Worm (Caenorhabditis elegans): ENCODE data around the gene irld-45.

Gene irld-45

ce11 chrV:1648000-1648399, at the start of gene irld-45:
irld-45 (plus strand) TSS chrV:1648300.
- TF ChIP-seq ceh-48 (tag; optimal IDR thresholded peaks at IDR 0.05) (no peak), zip-5 (tag; optimal IDR thresholded peaks at IDR 0.05) (no peak), ztf-16 (tag; optimal IDR thresholded peaks at IDR 0.05) (no peak), K02D7.2 (tag; optimal IDR thresholded peaks at IDR 0.05) (no peak), lim-6 (tag; optimal IDR thresholded peaks at IDR 0.05) (no peak), pax-1 (tag; optimal IDR thresholded peaks at IDR 0.05) (no peak), pha-2 (tag; optimal IDR thresholded peaks at IDR 0.05) (no peak), nfya-1 (tag; optimal IDR thresholded peaks at IDR 0.05) (no peak), K09A11.1 (tag; optimal IDR thresholded peaks at IDR 0.05; ENCODE audit: insufficient read depth) (no peak), elt-2 (tag; optimal IDR thresholded peaks at IDR 0.05) (no peak), pat-9 (tag; optimal IDR thresholded peaks at IDR 0.05) (no peak), elt-4 (tag; optimal IDR thresholded peaks at IDR 0.05) (no peak), unc-3 (GFP tag; conservative IDR thresholded peaks at IDR 0.05) (no peak), unc-3 (tag; optimal IDR thresholded peaks at IDR 0.05) (no peak), hlh-13 (GFP tag; optimal IDR thresholded peaks at IDR 0.05) (no peak), ceh-34 (tag; optimal IDR thresholded peaks at IDR 0.05) (no peak), unc-42 (tag; optimal IDR thresholded peaks at IDR 0.05) (no peak), mec-3 (tag; optimal IDR thresholded peaks at IDR 0.05; ENCODE audit: borderline replicate concordance) (no peak), ets-4 (tag; optimal IDR thresholded peaks at IDR 0.05) (no peak), dve-1 (tag; optimal IDR thresholded peaks at IDR 0.05) (no peak), C08G9.2 (tag; optimal IDR thresholded peaks at IDR 0.05) (no peak)

- no peak for TF ChIP-seq T23F11.4 (GFP tag; optimal IDR thresholded peaks at IDR 0.05)
- no peak for TF ChIP-seq ama-1 (optimal IDR thresholded peaks at IDR 0.05)
Observed at ce11 chrV:1600561-1601088, 47.5 kb upstream of the irld-45 start, which contains the start of gene F16B4.2. F16B4.2 (plus strand) TSS chrV:1601038.

ce11 chrV:1607790-1608189, 40.3 kb upstream of the irld-45 start, which contains the start of gene nhr-178:
nhr-178 (minus strand) TSS chrV:1607953.
- TF ChIP-seq zip-5 (tag; optimal IDR thresholded peaks at IDR 0.05) (no peak), ceh-2 (tag; optimal IDR thresholded peaks at IDR 0.05) (no peak), ceh-31 (tag; optimal IDR thresholded peaks at IDR 0.05) (no peak), eyg-1 (tag; optimal IDR thresholded peaks at IDR 0.05) (no peak)

- TF ChIP-seq elt-4 (tag; optimal IDR thresholded peaks at IDR 0.05) (no peak), hlh-30 (tag; optimal IDR thresholded peaks at IDR 0.05; ENCODE audit: insufficient read depth) (no peak), unc-3 (GFP tag; conservative IDR thresholded peaks at IDR 0.05) (no peak), unc-3 (tag; optimal IDR thresholded peaks at IDR 0.05) (no peak), nhr-11 (tag; optimal IDR thresholded peaks at IDR 0.05) (no peak), ceh-19 (GFP tag; optimal IDR thresholded peaks at IDR 0.05) (no peak), dve-1 (tag; optimal IDR thresholded peaks at IDR 0.05) (no peak), ceh-24 (tag; optimal IDR thresholded peaks at IDR 0.05) (no peak), ceh-45 (GFP tag; IDR thresholded peaks at IDR 0.05) (no peak), mec-3 (tag; optimal IDR thresholded peaks at IDR 0.05; ENCODE audit: borderline replicate concordance) (no peak), hlh-6 (tag; optimal IDR thresholded peaks at IDR 0.05) (no peak), ttx-3 (tag; optimal IDR thresholded peaks at IDR 0.05) (no peak), sdc-2 (tag; optimal IDR thresholded peaks at IDR 0.05) (no peak), fax-1 (tag; optimal IDR thresholded peaks at IDR 0.05) (no peak), ceh-9 (tag; optimal IDR thresholded peaks at IDR 0.05) (no peak), npax-4 (tag; optimal IDR thresholded peaks at IDR 0.05) (no peak), ceh-2 (tag; optimal IDR thresholded peaks at IDR 0.05) (no peak), elt-2 (tag; optimal IDR thresholded peaks at IDR 0.05) (no peak), eyg-1 (tag; optimal IDR thresholded peaks at IDR 0.05) (no peak), pax-1 (tag; optimal IDR thresholded peaks at IDR 0.05) (no peak), F13H6.1 (tag; optimal IDR thresholded peaks at IDR 0.05) (no peak)
Observed at ce11 chrV:1610097-1610496, 38.0 kb upstream of the irld-45 start, which contains the start of gene nhr-177. nhr-177 (plus strand) TSS chrV:1610263.

All from whole organism, late embryonic.